Worm (Caenorhabditis elegans) whole organism, L3 larva: ENCODE measurements around the gene C16C4.17.
"Not testable (repeated sequence)": the region's sequence is repeated elsewhere in the genome, so short reads cannot be mapped to it uniquely, and the experiment has no call there.

Experiments used
- lin-39 ChIP-seq: fragments of 150-350 bp; optimal IDR thresholded peaks from 2 replicates; lab custom pipeline; 2018; ENCODE audit warnings: missing biosample characterization, missing genetic modification reagents, missing genetic modification characterization
- nhr-77 ChIP-seq: fragments of 150-350 bp; optimal IDR thresholded peaks from 2 replicates; lab custom pipeline; 2014; ENCODE audit warnings: missing biosample characterization, missing genetic modification characterization
- sea-2 ChIP-seq: fragments of 150-350 bp; sonication (generic microtip); optimal IDR thresholded peaks from 4 replicates; lab custom pipeline; 2014; ENCODE audit warnings: missing biosample characterization, missing genetic modification reagents, missing genetic modification characterization
- skn-1 ChIP-seq: fragments of 150-350 bp; optimal IDR thresholded peaks from 2 replicates; lab custom pipeline; 2014; ENCODE audit warnings: missing biosample characterization, missing genetic modification characterization
- tbx-2 ChIP-seq: sonication (generic microtip); optimal IDR thresholded peaks from 2 replicates; lab custom pipeline; 2016; ENCODE audit warnings: mild to moderate bottlenecking, missing genetic modification characterization, missing compliant biosample characterization
- unc-62 ChIP-seq: fragments of 150-350 bp; sonication (generic microtip); optimal IDR thresholded peaks from 4 replicates; lab custom pipeline; 2014; ENCODE audit warnings: missing biosample characterization, missing genetic modification reagents, missing genetic modification characterization

ce11 chrII:1854094-1854493, 10.3 kb upstream of the C16C4.17 start, which contains the start of gene fbxb-95:
- not testable (repeated sequence) for TF ChIP-seq unc-62 (GFP tag; lab: Kevin White, UChicago); tbx-2 (tag; lab: Kevin White, UChicago); lin-39 (tag; lab: Kevin White, UChicago); skn-1 (tag; lab: Kevin White, UChicago); nhr-77 (tag; lab: Kevin White, UChicago); sea-2
